Worm (Caenorhabditis elegans): Measurements from ENCODE around the gene best-1.

- TF ChIP-seq ztf-23 (GFP tag; IDR thresholded peaks at IDR 0.05) = no peak
- no peak for TF ChIP-seq tab-1 (GFP tag; IDR thresholded peaks at IDR 0.05)
- TF ChIP-seq T22C8.4 (GFP tag; IDR thresholded peaks at IDR 0.05) = no peak
- TF ChIP-seq med-1 (GFP tag; optimal IDR thresholded peaks at IDR 0.05; ENCODE audit: insufficient read depth) = no peak
- no peak for TF ChIP-seq flt-1 (GFP tag; IDR thresholded peaks at IDR 0.05)
- TF ChIP-seq ref-1 (GFP tag; conservative IDR thresholded peaks at IDR 0.05) = no peak
- no peak for TF ChIP-seq klf-2 (GFP tag; conservative IDR thresholded peaks at IDR 0.05)
Observed at ce11 chrIV:13080185-13080584, 29.4 kb downstream of the best-1 start.
